Worm (Caenorhabditis elegans) whole organism, L3 larva: ENCODE results near the gene C15H7.4.

Experiments
- R02D3.7 ChIP-seq: fragments of 150-350 bp; optimal IDR thresholded peaks from 2 replicates; lab custom pipeline; 2014; ENCODE audit warnings: missing biosample characterization, missing genetic modification characterization
- aly-2 ChIP-seq: fragments of 150-350 bp; optimal IDR thresholded peaks from 2 replicates; lab custom pipeline; 2014; ENCODE audit warnings: missing biosample characterization, missing genetic modification characterization
- ama-1 ChIP-seq: fragments of 150-350 bp; optimal IDR thresholded peaks from 2 replicates; lab custom pipeline; 2018
- ceh-16 ChIP-seq: sonication (generic microtip); optimal IDR thresholded peaks from 2 replicates; lab custom pipeline; 2017; ENCODE audit warnings: missing biosample characterization, missing genetic modification characterization
- ceh-9 ChIP-seq: sonication (generic microtip); optimal IDR thresholded peaks from 2 replicates; lab custom pipeline; 2018; ENCODE audit warnings: missing biosample characterization, missing genetic modification characterization
- daf-12 ChIP-seq: fragments of 150-350 bp; optimal IDR thresholded peaks from 2 replicates; lab custom pipeline; 2014; ENCODE audit warnings: missing biosample characterization, missing genetic modification reagents, missing genetic modification characterization
- egl-5 ChIP-seq: fragments of 150-350 bp; optimal IDR thresholded peaks from 2 replicates; lab custom pipeline; 2017; ENCODE audit warnings: missing biosample characterization, missing genetic modification reagents, missing genetic modification characterization, inconsistent platforms
- elt-2 ChIP-seq: sonication (generic microtip); optimal IDR thresholded peaks from 2 replicates; lab custom pipeline; 2016; ENCODE audit warnings: missing genetic modification reagents, mild to moderate bottlenecking, missing genetic modification characterization, missing compliant biosample characterization
- elt-3 ChIP-seq, 3 experiments: fragments of 150-350 bp in 1 of 3; sonication (generic microtip) in 2 of 3; optimal IDR thresholded peaks; 2 replicates in 2 of 3; 4 replicates in 1 of 3; lab custom pipeline; 2014 to 2017; ENCODE audit warnings: missing biosample characterization in 3 of 3, missing genetic modification characterization in 3 of 3
- fkh-10 ChIP-seq: sonication (generic microtip); optimal IDR thresholded peaks from 2 replicates; lab custom pipeline; 2017; ENCODE audit warnings: missing biosample characterization, missing genetic modification reagents, missing genetic modification characterization
- fkh-2 ChIP-seq: fragments of 150-350 bp; optimal IDR thresholded peaks from 2 replicates; lab custom pipeline; 2014; ENCODE audit warnings: missing biosample characterization, missing genetic modification reagents, missing genetic modification characterization
- fos-1 ChIP-seq: fragments of 150-350 bp; optimal IDR thresholded peaks from 2 replicates; lab custom pipeline; 2014; ENCODE audit warnings: missing biosample characterization, missing genetic modification characterization
- hmg-11 ChIP-seq: sonication (generic microtip); optimal IDR thresholded peaks from 2 replicates; lab custom pipeline; 2016; ENCODE audit warnings: missing genetic modification characterization, missing compliant biosample characterization
- lin-15B ChIP-seq: fragments of 150-350 bp; optimal IDR thresholded peaks from 2 replicates; lab custom pipeline; 2014; ENCODE audit warnings: missing biosample characterization, missing genetic modification characterization
- mdl-1 ChIP-seq: fragments of 150-350 bp; optimal IDR thresholded peaks from 2 replicates; lab custom pipeline; 2014; ENCODE audit warnings: missing biosample characterization, missing genetic modification characterization
- mml-1 ChIP-seq: fragments of 150-350 bp; sonication (generic microtip); optimal IDR thresholded peaks from 3 replicates; lab custom pipeline; 2014; ENCODE audit warnings: missing biosample characterization, missing genetic modification characterization
- nfya-1 ChIP-seq: sonication (generic microtip); optimal IDR thresholded peaks from 2 replicates; lab custom pipeline; 2017; ENCODE audit warnings: missing genetic modification characterization, mild to moderate bottlenecking, missing compliant biosample characterization, antibody characterized with exemption, moderate library complexity; ENCODE audit not compliant: insufficient read depth
- nhr-11 ChIP-seq: fragments of 150-350 bp; optimal IDR thresholded peaks from 2 replicates; lab custom pipeline; 2014; ENCODE audit warnings: missing biosample characterization, missing genetic modification characterization
- nhr-12 ChIP-seq: fragments of 150-350 bp; optimal IDR thresholded peaks from 2 replicates; lab custom pipeline; 2014; ENCODE audit warnings: missing biosample characterization, missing genetic modification characterization
- nhr-23 ChIP-seq: fragments of 150-350 bp; optimal IDR thresholded peaks from 2 replicates; lab custom pipeline; 2014; ENCODE audit warnings: missing biosample characterization, missing genetic modification reagents, missing genetic modification characterization
- nhr-237 ChIP-seq: fragments of 150-350 bp; optimal IDR thresholded peaks from 2 replicates; lab custom pipeline; 2014; ENCODE audit warnings: missing biosample characterization, missing genetic modification characterization
- nhr-25 ChIP-seq: sonication (generic microtip); optimal IDR thresholded peaks from 2 replicates; lab custom pipeline; 2017; ENCODE audit warnings: missing biosample characterization, missing genetic modification characterization
- nhr-28 ChIP-seq: fragments of 150-350 bp; optimal IDR thresholded peaks from 2 replicates; lab custom pipeline; 2014; ENCODE audit warnings: missing biosample characterization, missing genetic modification characterization
- nhr-43 ChIP-seq: sonication (generic microtip); optimal IDR thresholded peaks from 2 replicates; lab custom pipeline; 2016; ENCODE audit warnings: mild to moderate bottlenecking, missing genetic modification characterization, missing compliant biosample characterization; ENCODE audit not compliant: poor library complexity, severe bottlenecking
- nhr-67 ChIP-seq: fragments of 150-350 bp; optimal IDR thresholded peaks from 2 replicates; lab custom pipeline; 2014; ENCODE audit warnings: missing biosample characterization, missing genetic modification characterization
- nhr-76 ChIP-seq: fragments of 150-350 bp; sonication (generic microtip); optimal IDR thresholded peaks from 5 replicates; lab custom pipeline; 2014; ENCODE audit warnings: missing biosample characterization, missing genetic modification characterization
- nhr-77 ChIP-seq: fragments of 150-350 bp; optimal IDR thresholded peaks from 2 replicates; lab custom pipeline; 2014; ENCODE audit warnings: missing biosample characterization, missing genetic modification characterization
- pha-4 ChIP-seq: fragments of 150-350 bp; optimal IDR thresholded peaks from 2 replicates; lab custom pipeline; 2014; ENCODE audit warnings: missing biosample characterization, missing genetic modification reagents, missing genetic modification characterization
- pqm-1 ChIP-seq: fragments of 150-350 bp; optimal IDR thresholded peaks from 2 replicates; lab custom pipeline; 2017; ENCODE audit warnings: missing biosample characterization, missing genetic modification characterization, inconsistent platforms
- sea-2 ChIP-seq: fragments of 150-350 bp; sonication (generic microtip); optimal IDR thresholded peaks from 4 replicates; lab custom pipeline; 2014; ENCODE audit warnings: missing biosample characterization, missing genetic modification reagents, missing genetic modification characterization
- snpc-4 ChIP-seq: fragments of 150-350 bp; optimal IDR thresholded peaks from 2 replicates; lab custom pipeline; 2014; ENCODE audit warnings: missing biosample characterization, missing genetic modification characterization
- tbx-2 ChIP-seq: sonication (generic microtip); optimal IDR thresholded peaks from 2 replicates; lab custom pipeline; 2016; ENCODE audit warnings: mild to moderate bottlenecking, missing genetic modification characterization, missing compliant biosample characterization
- unc-39 ChIP-seq: sonication (generic microtip); optimal IDR thresholded peaks from 4 replicates; lab custom pipeline; 2017; ENCODE audit warnings: missing biosample characterization, missing genetic modification characterization
- zag-1 ChIP-seq: fragments of 150-350 bp; optimal IDR thresholded peaks from 2 replicates; lab custom pipeline; 2014; ENCODE audit warnings: missing biosample characterization, missing genetic modification characterization

Gene C15H7.4

DNA sequence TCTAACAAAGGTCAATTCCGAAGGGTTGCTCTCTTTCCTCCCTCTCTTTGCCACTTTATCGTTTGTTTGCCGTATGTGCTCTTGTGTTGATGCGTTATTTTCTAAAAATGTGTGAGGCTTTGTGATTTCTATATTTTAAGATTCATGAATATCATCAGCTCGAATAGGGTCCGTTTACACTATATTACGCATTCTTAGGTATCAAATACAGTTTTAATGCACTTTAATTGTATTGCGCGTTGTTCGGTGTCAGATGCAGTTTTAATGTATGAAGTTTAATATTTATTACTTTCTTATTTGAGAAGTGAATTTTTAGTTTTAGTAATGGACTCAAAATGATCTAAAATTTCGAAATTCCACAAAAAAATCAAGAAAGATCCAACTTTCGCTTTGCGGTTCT lies 40.7 kb upstream of the C15H7.4 start, which contains the start of gene bud-31:
Gene bud-31 (minus strand): TSS at position 101 of the 400 bp plus-strand sequence.
- TF ChIP-seq unc-39 (no peak), R02D3.7 (tag; lab: Kevin White, UChicago) (no peak), nhr-76 (no peak), nhr-11 (tag; lab: Kevin White, UChicago) (no peak), ceh-16 (tag; lab: Kevin White, UChicago) (no peak), tbx-2 (tag; lab: Kevin White, UChicago) (no peak), ama-1 (lab: Kevin White, UChicago) (no peak), zag-1 (tag; lab: Kevin White, UChicago) (no peak), elt-3 (tag; optimal IDR thresholded peaks at IDR 0.05; lab: Kevin White, UChicago) (no peak), nhr-23 (tag; lab: Kevin White, UChicago) (no peak), elt-2 (no peak), nhr-237 (tag; lab: Kevin White, UChicago) (no peak), nhr-43 (tag; lab: Kevin White, UChicago) (no peak), mdl-1 (tag; lab: Kevin White, UChicago) (no peak), pha-4 (no peak)

DNA sequence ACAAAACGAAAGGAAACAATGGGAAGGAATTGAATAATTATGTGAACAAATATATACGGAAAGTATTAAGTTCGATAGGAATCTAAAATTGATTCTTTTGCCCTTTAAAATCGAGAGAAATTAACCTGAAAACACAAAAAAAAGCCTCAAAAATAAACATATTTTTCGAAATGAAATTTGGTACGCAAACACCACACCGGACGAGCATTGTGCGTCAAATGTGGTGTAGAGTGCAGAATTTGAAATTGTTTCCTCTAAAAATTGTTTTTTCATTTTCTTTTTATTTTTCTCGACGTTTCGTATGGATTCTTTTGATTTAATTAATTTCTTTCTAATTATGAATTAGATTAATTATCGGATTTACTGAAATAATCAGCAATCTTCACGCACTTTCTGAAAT lies 39.7 kb upstream of the C15H7.4 start:
- TF ChIP-seq hmg-11 (tag; lab: Kevin White, UChicago) (peak; percentile 16), aly-2 (tag; lab: Kevin White, UChicago) (no peak), nhr-25 (tag; lab: Kevin White, UChicago) (peak; percentile 6), fkh-10 (GFP tag; lab: Kevin White, UChicago) (no peak), pha-4 (peak; percentile 28), nfya-1 (tag; lab: Kevin White, UChicago) (peak; percentile 52), lin-15B (peak; percentile 19), sea-2 (GFP tag; lab: Kevin White, UChicago) (no peak)

DNA sequence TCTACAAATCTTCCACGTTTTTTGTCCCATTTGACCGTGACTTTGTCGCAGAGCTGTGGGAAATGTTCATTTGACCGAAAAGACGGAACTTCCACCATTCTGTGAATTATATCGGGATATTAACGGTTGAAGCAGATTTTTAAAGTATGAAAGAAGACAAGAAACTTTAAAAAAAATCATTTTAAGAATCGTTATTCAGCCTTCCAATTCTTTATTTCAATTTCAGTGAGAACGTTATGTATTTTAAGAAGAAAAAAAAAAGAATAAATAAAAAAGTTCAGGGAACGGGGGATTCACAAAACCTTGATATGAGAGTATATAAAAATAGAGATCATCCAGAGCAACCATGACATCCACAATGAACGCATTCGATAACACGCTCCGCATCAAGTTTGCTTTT lies 38.8 kb upstream of the C15H7.4 start, which contains the start of gene set-3:
Gene set-3 (minus strand): TSS at position 101 of the 400 bp plus-strand sequence.
- TF ChIP-seq ama-1 (lab: Kevin White, UChicago) (no peak), egl-5 (no peak), ceh-9 (tag; lab: Kevin White, UChicago) (no peak), nhr-67 (tag; lab: Kevin White, UChicago) (no peak), hmg-11 (tag; lab: Kevin White, UChicago) (no peak), fkh-2 (no peak)
- TF ChIP-seq, all 47 proteins: peak for 0

DNA sequence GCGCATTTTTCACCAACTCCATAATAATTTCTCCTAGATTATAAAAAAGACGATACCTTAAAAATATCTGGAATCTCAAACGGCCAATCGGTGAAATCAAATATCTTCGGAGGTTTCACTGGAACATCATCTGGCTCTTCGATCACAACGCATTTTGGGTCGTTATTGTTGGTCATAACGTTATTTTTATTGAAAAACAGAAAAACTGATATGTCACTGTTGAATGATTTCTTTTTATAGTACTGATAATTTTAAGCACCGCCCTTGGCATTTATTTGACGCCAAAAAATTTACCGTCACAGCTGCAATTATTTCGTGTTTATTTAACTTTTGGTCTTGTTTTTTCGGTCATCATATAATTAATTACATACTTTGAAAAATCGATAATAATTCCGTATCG lies 34.3 kb upstream of the C15H7.4 start, which contains the start of gene best-5:
Gene best-5 (minus strand): TSS at position 210 of the 400 bp plus-strand sequence.
- TF ChIP-seq nhr-67 (tag; lab: Kevin White, UChicago) (no peak), nhr-76 (no peak), ceh-9 (tag; lab: Kevin White, UChicago) (no peak), ceh-16 (tag; lab: Kevin White, UChicago) (no peak), nhr-12 (tag; lab: Kevin White, UChicago) (no peak), nhr-28 (tag; lab: Kevin White, UChicago) (no peak), pqm-1 (peak; percentile 43), elt-2 (peak; percentile 42), nhr-77 (no peak), daf-12 (tag; lab: Kevin White, UChicago) (no peak), nhr-43 (tag; lab: Kevin White, UChicago) (no peak), snpc-4 (tag; lab: Kevin White, UChicago) (no peak), fos-1 (tag; lab: Kevin White, UChicago) (no peak), mml-1 (tag; lab: Kevin White, UChicago) (no peak), tbx-2 (tag; lab: Kevin White, UChicago) (no peak)

DNA sequence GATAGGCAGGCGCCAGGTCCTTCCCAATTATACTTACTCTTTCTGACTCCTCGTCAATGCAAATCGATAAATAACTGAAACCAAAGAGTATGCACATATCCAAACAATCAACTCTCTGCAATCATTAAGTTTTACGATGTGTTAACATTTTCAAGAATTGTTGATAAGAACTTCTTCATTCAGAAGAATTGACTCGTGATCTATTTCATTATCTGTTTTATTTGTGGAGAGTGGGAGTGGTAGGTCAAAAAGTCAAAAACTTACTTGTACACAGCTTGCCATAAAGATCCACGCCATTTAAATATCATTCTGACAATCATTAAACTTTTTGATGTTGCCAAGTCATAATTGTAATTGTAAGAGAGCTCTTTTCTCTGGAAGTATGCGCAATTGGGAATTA lies 33.7 kb upstream of the C15H7.4 start:
- TF ChIP-seq nfya-1 (tag; lab: Kevin White, UChicago) (no peak), fkh-10 (GFP tag; lab: Kevin White, UChicago) (no peak), mml-1 (tag; lab: Kevin White, UChicago) (no peak), lin-15B (no peak), aly-2 (tag; lab: Kevin White, UChicago) (no peak), pqm-1 (peak; percentile 91), elt-2 (peak; percentile 68), pha-4 (peak; percentile 34)
